Fruit fly (Drosophila melanogaster): ENCODE results near the gene CG14957.

dm6 chr3L:3192333-3192894 is 5.1 kb downstream of the CG14957 start, which contains the start of gene CG14965:
- TF ChIP-seq slbo (GFP tag; IDR thresholded peaks at IDR 0.05) (no peak), CG14667 (GFP tag; IDR thresholded peaks at IDR 0.05) (no peak), CG13296 (GFP tag; optimal IDR thresholded peaks at IDR 0.05) (no peak), Lpt (GFP tag; optimal IDR thresholded peaks at IDR 0.05) (no peak), pfk (GFP tag; optimal IDR thresholded peaks at IDR 0.05) (no peak), lola (GFP tag; optimal IDR thresholded peaks at IDR 0.05) (no peak), CG12236 (GFP tag; optimal IDR thresholded peaks at IDR 0.05) (no peak), CG16863 (GFP tag; optimal IDR thresholded peaks at IDR 0.05) (no peak), Abd-B (GFP tag; optimal IDR thresholded peaks at IDR 0.05) (no peak)

Measured in whole organism, embryonic.